Worm (Caenorhabditis elegans): Measurements from ENCODE around the gene fbxa-77.

- TF ChIP-seq fos-1 (tag; optimal IDR thresholded peaks at IDR 0.05) (peak; percentile 75), unc-39 (tag; optimal IDR thresholded peaks at IDR 0.05) (no peak), nhr-10 (tag; optimal IDR thresholded peaks at IDR 0.05) (no peak), ceh-82 (tag; optimal IDR thresholded peaks at IDR 0.05) (no peak)
Observed at ce11 chrIII:1271378-1271926, 22.2 kb downstream of the fbxa-77 start, which contains the start of gene fbxa-31.
